Fruit fly (Drosophila melanogaster): ENCODE results near the gene ush.

Gene ush

dm6 chr2L:523165-523835 lies 47.3 kb downstream of the ush start (continued):
- peak; percentile 15 for TF ChIP-seq CG12659 (GFP tag; optimal IDR thresholded peaks at IDR 0.05)
- TF ChIP-seq Spps (tag; optimal IDR thresholded peaks at IDR 0.05) = no peak
- no peak for TF ChIP-seq Hr3 (GFP tag; optimal IDR thresholded peaks at IDR 0.05)
- TF ChIP-seq Tbp (GFP tag; optimal IDR thresholded peaks at IDR 0.05) = no peak
- TF ChIP-seq HLHmδ (GFP tag; optimal IDR thresholded peaks at IDR 0.05) = peak; percentile 61
- TF ChIP-seq CG43689 (GFP tag; IDR thresholded peaks at IDR 0.05) = no peak
- TF ChIP-seq Myb (GFP tag; optimal IDR thresholded peaks at IDR 0.05) = no peak
- TF ChIP-seq pzg (GFP tag; optimal IDR thresholded peaks at IDR 0.05) = no peak
- TF ChIP-seq twi (tag; optimal IDR thresholded peaks at IDR 0.05) = no peak
- no peak for TF ChIP-seq NFAT (GFP tag; IDR thresholded peaks at IDR 0.05)
- TF ChIP-seq hkb (optimal IDR thresholded peaks at IDR 0.05) = no peak
- peak; percentile 60 for TF ChIP-seq hkb (GFP tag; IDR thresholded peaks at IDR 0.05)
- TF ChIP-seq sima (GFP tag; optimal IDR thresholded peaks at IDR 0.05) = no peak
- peak; percentile 22 for TF ChIP-seq CG3163 (GFP tag; optimal IDR thresholded peaks at IDR 0.05)
- TF ChIP-seq corto (GFP tag; optimal IDR thresholded peaks at IDR 0.05) = no peak
- peak; percentile 23 for TF ChIP-seq ATbp (GFP tag; optimal IDR thresholded peaks at IDR 0.05)
- TF ChIP-seq luna (GFP tag; optimal IDR thresholded peaks at IDR 0.05) = no peak
- peak; percentile 22 for TF ChIP-seq NfI (GFP tag; optimal IDR thresholded peaks at IDR 0.05)
- TF ChIP-seq cad (GFP tag; optimal IDR thresholded peaks at IDR 0.05) = no peak
- no peak; the same call in 1 of the 2 replicates for TF ChIP-seq inv (GFP tag; IDR thresholded peaks at IDR 0.05; ENCODE audit: partially characterized antibody)
- peak; percentile 15 for TF ChIP-seq MESR4 (GFP tag; optimal IDR thresholded peaks at IDR 0.05)
- peak; percentile 60 for TF ChIP-seq MTF-1 (GFP tag; optimal IDR thresholded peaks at IDR 0.05; ENCODE audit: borderline replicate concordance)
- TF ChIP-seq CG12299 (tag; optimal IDR thresholded peaks at IDR 0.05) = no peak
- 0 out of 3 replicates have a peak, but pooled peaks have one; percentile 51 for TF ChIP-seq mld (GFP tag; IDR thresholded peaks at IDR 0.05; ENCODE audit: partially characterized antibody)
- TF ChIP-seq CG9876 (GFP tag; optimal IDR thresholded peaks at IDR 0.05) = no peak
- peak; percentile 28 for TF ChIP-seq CG2678 (tag; optimal IDR thresholded peaks at IDR 0.05)
- peak; percentile 48 for TF ChIP-seq CG9727 (GFP tag; optimal IDR thresholded peaks at IDR 0.05)
- TF ChIP-seq Xbp1 (GFP tag; optimal IDR thresholded peaks at IDR 0.05) = no peak
- peak; percentile 86 for TF ChIP-seq Adf1 (GFP tag; IDR thresholded peaks at IDR 0.05)
- no peak for TF ChIP-seq CG10431 (GFP tag; optimal IDR thresholded peaks at IDR 0.05)
- TF ChIP-seq Bgb (GFP tag; IDR thresholded peaks at IDR 0.05; ENCODE audit: partially characterized antibody) = peak; percentile 64
- no peak for TF ChIP-seq dimm (GFP tag; IDR thresholded peaks at IDR 0.05)
- TF ChIP-seq bbx (GFP tag; IDR thresholded peaks at IDR 0.05; ENCODE audit: partially characterized antibody) = peak; percentile 64
- no peak for TF ChIP-seq CG16863 (GFP tag; optimal IDR thresholded peaks at IDR 0.05)
- peak; percentile 60; the same call in 1 of the 2 replicates for TF ChIP-seq Nf-YA (GFP tag; IDR thresholded peaks at IDR 0.05)
- no peak for TF ChIP-seq CG13424 (tag; optimal IDR thresholded peaks at IDR 0.05)
- TF ChIP-seq CG12071 (GFP tag; optimal IDR thresholded peaks at IDR 0.05) = peak; percentile 71
- TF ChIP-seq tap (tag; optimal IDR thresholded peaks at IDR 0.05) = peak; percentile 1
- no peak for TF ChIP-seq CG12155 (GFP tag; optimal IDR thresholded peaks at IDR 0.05)
- peak; percentile 30 for TF ChIP-seq scrt (GFP tag; optimal IDR thresholded peaks at IDR 0.05)
- no peak for TF ChIP-seq CG7556 (GFP tag; optimal IDR thresholded peaks at IDR 0.05)
- peak; percentile 81 for TF ChIP-seq chm (GFP tag; IDR thresholded peaks at IDR 0.05)
- TF ChIP-seq Dad (GFP tag; optimal IDR thresholded peaks at IDR 0.05) = peak; percentile 25
- TF ChIP-seq Atf-2 (GFP tag; optimal IDR thresholded peaks at IDR 0.05) = peak; percentile 26

Measured in whole organism, embryonic.